Worm (Caenorhabditis elegans) whole organism, early embryonic: ENCODE data around the gene dib-1.

ENCODE experiments used
- F13C5.2 ChIP-seq: sonication (generic microtip); optimal IDR thresholded peaks from 2 replicates; lab custom pipeline; 2017; ENCODE audit warnings: mild to moderate bottlenecking, missing genetic modification characterization, inconsistent platforms, missing compliant biosample characterization
- ama-1 ChIP-seq: fragments of 150-350 bp; optimal IDR thresholded peaks from 2 replicates; lab custom pipeline; 2014
- hmbx-1 ChIP-seq: sonication (generic microtip); optimal IDR thresholded peaks from 2 replicates; lab custom pipeline; 2016; ENCODE audit warnings: mild to moderate bottlenecking, missing genetic modification characterization, missing compliant biosample characterization
- hmg-4 ChIP-seq: fragments of 200-800 bp; sonication (Bioruptor generic); optimal IDR thresholded peaks from 2 replicates; lab custom pipeline; 2018; ENCODE audit warnings: mild to moderate bottlenecking, missing genetic modification characterization, missing compliant biosample characterization
- tra-4 ChIP-seq: sonication (generic microtip); optimal IDR thresholded peaks from 2 replicates; lab custom pipeline; 2017; ENCODE audit warnings: missing genetic modification characterization, missing compliant biosample characterization

DNA sequence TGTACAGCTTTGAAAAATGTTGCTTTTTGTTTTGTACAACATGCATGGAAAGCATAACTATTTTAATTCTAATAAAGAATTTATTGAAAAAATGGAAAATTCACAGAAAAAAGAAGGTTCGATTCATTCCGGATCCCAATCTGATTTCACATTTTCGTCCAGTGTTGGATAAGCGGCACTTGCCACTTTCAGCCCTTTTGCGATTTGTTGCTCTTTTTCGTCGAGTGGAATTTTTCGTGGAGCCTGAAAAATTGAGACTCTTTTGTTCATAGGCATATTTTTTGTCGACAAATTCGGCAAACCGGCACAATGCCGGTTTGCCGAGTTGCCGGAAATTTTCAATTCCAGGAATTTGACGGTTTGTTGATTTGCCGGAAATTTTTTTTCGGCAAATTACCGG lies 39.1 kb upstream of the dib-1 start:
- TF ChIP-seq tra-4 (tag; lab: Kevin White, UChicago) = no peak
- no peak for TF ChIP-seq F13C5.2
- no peak for TF ChIP-seq ama-1 (lab: Kevin White, UChicago)
- TF ChIP-seq hmg-4 (GFP tag; lab: Kevin White, UChicago) = no peak
- TF ChIP-seq hmbx-1 (tag; lab: Kevin White, UChicago) = no peak
